Worm (Caenorhabditis elegans): ENCODE data around the gene T15B12.1.

T15B12.1 gene

DNA sequence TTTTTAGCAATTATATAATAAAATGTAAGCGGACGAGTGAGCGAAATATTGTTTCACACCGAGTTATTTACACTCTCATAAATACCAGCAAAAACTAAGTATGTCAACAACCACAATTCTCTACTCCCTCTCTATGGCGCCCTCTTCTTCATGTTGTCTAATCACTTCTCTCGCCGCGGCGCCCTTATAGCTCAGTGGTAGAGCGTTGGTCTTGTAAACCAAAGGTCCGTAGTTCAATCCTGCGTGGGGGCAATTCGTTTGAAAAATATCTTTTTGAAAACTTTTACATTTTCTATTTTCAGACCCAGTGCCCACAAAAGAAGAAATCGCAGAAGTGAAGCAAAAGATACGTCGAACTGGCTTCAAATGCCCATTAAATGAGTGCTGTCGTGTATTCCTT lies 17.7 kb downstream of the T15B12.1 start (continued):
- TF ChIP-seq egl-13 (tag; optimal IDR thresholded peaks at IDR 0.05) (peak; percentile 19), Y116A8C.19 (tag; optimal IDR thresholded peaks at IDR 0.05; ENCODE audit: borderline replicate concordance) (no peak), nhr-237 (tag; optimal IDR thresholded peaks at IDR 0.05) (no peak), unc-98 (GFP tag; IDR thresholded peaks at IDR 0.05) (no peak), lin-39 (tag; optimal IDR thresholded peaks at IDR 0.05) (no peak), C16A3.4 (tag; optimal IDR thresholded peaks at IDR 0.05) (peak; percentile 57), nhr-90 (tag; optimal IDR thresholded peaks at IDR 0.05; ENCODE audit: poor library complexity) (peak; percentile 67), egl-27 (tag; optimal IDR thresholded peaks at IDR 0.05) (peak in 1 of 2 experiments; percentile 2), hlh-4 (tag; optimal IDR thresholded peaks at IDR 0.05) (no peak), ztf-4 (tag; optimal IDR thresholded peaks at IDR 0.05) (no peak), ceh-82 (tag; optimal IDR thresholded peaks at IDR 0.05) (peak; percentile 40 to 63 (median 62)), sox-4 (tag; optimal IDR thresholded peaks at IDR 0.05) (peak; percentile 9), pag-3 (tag; optimal IDR thresholded peaks at IDR 0.05; ENCODE audit: borderline replicate concordance, insufficient read depth) (no peak), efl-1 (optimal IDR thresholded peaks at IDR 0.05) (peak; percentile 31 to 67), efl-1 (GFP tag; optimal IDR thresholded peaks at IDR 0.05 in 1 of 2) (peak; percentile 61 to 96), alr-1 (tag; optimal IDR thresholded peaks at IDR 0.05; ENCODE audit: borderline replicate concordance) (no peak), nhr-84 (tag; optimal IDR thresholded peaks at IDR 0.05) (no peak), nhr-28 (tag; optimal IDR thresholded peaks at IDR 0.05) (no peak), isw-1 (GFP tag; IDR thresholded peaks at IDR 0.05) (peak; percentile 32), unc-130 (tag; optimal IDR thresholded peaks at IDR 0.05) (peak; percentile 56), nhr-12 (tag; optimal IDR thresholded peaks at IDR 0.05) (no peak), mef-2 (tag; optimal IDR thresholded peaks at IDR 0.05) (no peak), jun-1 (tag; optimal IDR thresholded peaks at IDR 0.05) (no peak), nhr-85 (tag) (no peak), fos-1 (tag; optimal IDR thresholded peaks at IDR 0.05) (no peak), lir-3 (tag; optimal IDR thresholded peaks at IDR 0.05; ENCODE audit: poor library complexity) (peak; percentile 61), snu-23 (GFP tag; optimal IDR thresholded peaks at IDR 0.05) (peak; percentile 75), tbx-2 (tag; optimal IDR thresholded peaks at IDR 0.05) (peak; percentile 56), C34B4.2 (tag; optimal IDR thresholded peaks at IDR 0.05) (no peak), mab-9 (GFP tag; IDR thresholded peaks at IDR 0.05) (0 out of 2 replicates have a peak, but pooled peaks have one; percentile 44)

- TF ChIP-seq ces-1 (GFP tag; optimal IDR thresholded peaks at IDR 0.05) (no peak), alr-1 (tag; optimal IDR thresholded peaks at IDR 0.05; ENCODE audit: borderline replicate concordance) (no peak), C16A3.4 (tag; optimal IDR thresholded peaks at IDR 0.05) (peak; percentile 40), unc-86 (tag; optimal IDR thresholded peaks at IDR 0.05) (peak; percentile 67), Y116A8C.19 (tag; optimal IDR thresholded peaks at IDR 0.05; ENCODE audit: borderline replicate concordance) (peak; percentile 30), nhr-20 (tag; optimal IDR thresholded peaks at IDR 0.05) (peak; percentile 69), pqm-1 (tag; optimal IDR thresholded peaks at IDR 0.05) (no peak), ceh-8 (GFP tag; optimal IDR thresholded peaks at IDR 0.05) (no peak), isw-1 (GFP tag; IDR thresholded peaks at IDR 0.05) (peak; percentile 65), lin-13 (GFP tag; optimal IDR thresholded peaks at IDR 0.05) (peak; percentile 29), irx-1 (tag; optimal IDR thresholded peaks at IDR 0.05) (peak; percentile 72), ceh-82 (tag; optimal IDR thresholded peaks at IDR 0.05) (peak; percentile 11 to 66 (median 11)), hlh-4 (tag; optimal IDR thresholded peaks at IDR 0.05) (no peak), unc-62 (GFP tag; optimal IDR thresholded peaks at IDR 0.05) (no peak), rnt-1 (tag; optimal IDR thresholded peaks at IDR 0.05) (peak; percentile 98), zip-4 (GFP tag; optimal IDR thresholded peaks at IDR 0.05) (no peak), mep-1 (tag; optimal IDR thresholded peaks at IDR 0.05) (peak; percentile 74), nhr-28 (tag; optimal IDR thresholded peaks at IDR 0.05) (no peak), lin-14 (GFP tag; optimal IDR thresholded peaks at IDR 0.05) (peak; percentile 58), ztf-11 (tag; optimal IDR thresholded peaks at IDR 0.05) (peak in 1 of 2 experiments; percentile 80), ceh-90 (tag; optimal IDR thresholded peaks at IDR 0.05) (peak; percentile 90), aly-2 (tag; optimal IDR thresholded peaks at IDR 0.05) (no peak), elt-2 (tag; optimal IDR thresholded peaks at IDR 0.05) (peak; percentile 17), nhr-47 (tag; optimal IDR thresholded peaks at IDR 0.05) (peak; percentile 83), ceh-63 (GFP tag; optimal IDR thresholded peaks at IDR 0.05) (no peak), nhr-19 (GFP tag; conservative IDR thresholded peaks at IDR 0.05) (peak; percentile 69), unc-30 (tag; optimal IDR thresholded peaks at IDR 0.05) (no peak), pax-3 (tag; optimal IDR thresholded peaks at IDR 0.05) (peak; percentile 77), sptf-1 (tag; optimal IDR thresholded peaks at IDR 0.05) (no peak), pag-3 (tag; optimal IDR thresholded peaks at IDR 0.05; ENCODE audit: borderline replicate concordance, insufficient read depth) (peak; percentile 55)
Observed at ce11 chrIII:5308278-5308677, 20.3 kb downstream of the T15B12.1 start, which contains the start of gene mog-3. TSS of gene mog-3 (plus strand) at chrIII:5308596.
